Fruit fly (Drosophila melanogaster): ENCODE data around the gene Acbp5.
A peak's percentile ranks its signal among the peaks of the same experiment; 100 is the strongest.

Acbp5 gene

dm6 chr3L:8765969-8766538 is 22.3 kb downstream of the Acbp5 start (continued):
- TF ChIP-seq CG4328 (GFP tag; optimal IDR thresholded peaks at IDR 0.05) (peak; percentile 96), zfh1 (GFP tag; IDR thresholded peaks at IDR 0.05) (peak; percentile 97), Xrp1 (GFP tag; IDR thresholded peaks at IDR 0.05) (peak; percentile 98), bab2 (GFP tag; optimal IDR thresholded peaks at IDR 0.05) (peak; percentile 74), dimm (GFP tag; IDR thresholded peaks at IDR 0.05) (peak; percentile 92), D19A (tag; optimal IDR thresholded peaks at IDR 0.05) (peak; percentile 91), CG6175 (GFP tag; IDR thresholded peaks at IDR 0.05) (peak; percentile 97), slp2 (GFP tag; optimal IDR thresholded peaks at IDR 0.05) (peak; percentile 95), h (optimal IDR thresholded peaks at IDR 0.05) (no peak), sim (GFP tag; IDR thresholded peaks at IDR 0.05) (peak; percentile 92), Dll (GFP tag; IDR thresholded peaks at IDR 0.05; ENCODE audit: partially characterized antibody) (peak; percentile 49; the same call in 2 of the 4 replicates), Chrac-16 (GFP tag; optimal IDR thresholded peaks at IDR 0.05) (peak; percentile 99), CrebB (tag; optimal IDR thresholded peaks at IDR 0.05) (peak; percentile 96), z (GFP tag; IDR thresholded peaks at IDR 0.05) (no peak), CG1792 (GFP tag; optimal IDR thresholded peaks at IDR 0.05) (peak; percentile 93), tio (GFP tag; optimal IDR thresholded peaks at IDR 0.05) (peak; percentile 99), jigr1 (GFP tag; IDR thresholded peaks at IDR 0.05) (peak; percentile 98), CG1602 (GFP tag; optimal IDR thresholded peaks at IDR 0.05) (peak; percentile 98), Elba2 (GFP tag; optimal IDR thresholded peaks at IDR 0.05) (peak; percentile 74), CG10366 (GFP tag; IDR thresholded peaks at IDR 0.05) (peak; percentile 97), CG15269 (tag; optimal IDR thresholded peaks at IDR 0.05) (peak; percentile 98), CG7963 (GFP tag; IDR thresholded peaks at IDR 0.05; ENCODE audit: partially characterized antibody) (peak; percentile 40; the same call in 1 of the 3 replicates), fu2 (GFP tag; optimal IDR thresholded peaks at IDR 0.05) (peak; percentile 97), tin (GFP tag; optimal IDR thresholded peaks at IDR 0.05) (peak; percentile 98), B-H1 (GFP tag; IDR thresholded peaks at IDR 0.05) (peak; percentile 97), CG11398 (GFP tag; optimal IDR thresholded peaks at IDR 0.05) (peak; percentile 95), CG10565 (GFP tag; optimal IDR thresholded peaks at IDR 0.05) (peak; percentile 94), lab (GFP tag; optimal IDR thresholded peaks at IDR 0.05) (peak; percentile 98), CG17361 (GFP tag; IDR thresholded peaks at IDR 0.05) (peak; percentile 100), CG3281 (GFP tag; optimal IDR thresholded peaks at IDR 0.05) (peak; percentile 98), CG34422 (GFP tag; IDR thresholded peaks at IDR 0.05) (peak; percentile 97), jing (GFP tag; optimal IDR thresholded peaks at IDR 0.05) (peak; percentile 98), CG6813 (GFP tag; optimal IDR thresholded peaks at IDR 0.05) (peak; percentile 76), CG3163 (GFP tag; optimal IDR thresholded peaks at IDR 0.05) (peak; percentile 88), sob (GFP tag; IDR thresholded peaks at IDR 0.05) (peak; percentile 98), Myb (GFP tag; optimal IDR thresholded peaks at IDR 0.05) (peak; percentile 87), Nf-YA (GFP tag; IDR thresholded peaks at IDR 0.05) (peak; percentile 90), CG34376 (GFP tag; optimal IDR thresholded peaks at IDR 0.05) (peak; percentile 66), CG8089 (GFP tag; optimal IDR thresholded peaks at IDR 0.05) (peak; percentile 96), Dip3 (GFP tag; optimal IDR thresholded peaks at IDR 0.05) (peak; percentile 98), CG17328 (GFP tag; IDR thresholded peaks at IDR 0.05) (peak; percentile 97), CG32532 (GFP tag; IDR thresholded peaks at IDR 0.05) (peak; percentile 98), CG16863 (GFP tag; optimal IDR thresholded peaks at IDR 0.05) (peak; percentile 98), luna (GFP tag; optimal IDR thresholded peaks at IDR 0.05) (peak; percentile 70), Nf-YB (GFP tag; optimal IDR thresholded peaks at IDR 0.05) (peak; percentile 88), dpn (GFP tag; optimal IDR thresholded peaks at IDR 0.05) (peak; percentile 93 to 99), Dref (GFP tag; IDR thresholded peaks at IDR 0.05) (peak; percentile 39), gce (GFP tag; IDR thresholded peaks at IDR 0.05) (peak; percentile 95), ranshi (GFP tag; IDR thresholded peaks at IDR 0.05) (peak; percentile 97), ham (GFP tag; IDR thresholded peaks at IDR 0.05) (peak; percentile 93), CG8924 (tag; optimal IDR thresholded peaks at IDR 0.05) (peak; percentile 99), PHDP (tag; optimal IDR thresholded peaks at IDR 0.05) (peak; percentile 98)

Measured in whole organism, embryonic.